Fruit fly (Drosophila melanogaster): ENCODE measurements around the gene Ctl2.
A peak's percentile ranks its signal among the peaks of the same experiment; 100 is the strongest.

The Ctl2 gene

DNA sequence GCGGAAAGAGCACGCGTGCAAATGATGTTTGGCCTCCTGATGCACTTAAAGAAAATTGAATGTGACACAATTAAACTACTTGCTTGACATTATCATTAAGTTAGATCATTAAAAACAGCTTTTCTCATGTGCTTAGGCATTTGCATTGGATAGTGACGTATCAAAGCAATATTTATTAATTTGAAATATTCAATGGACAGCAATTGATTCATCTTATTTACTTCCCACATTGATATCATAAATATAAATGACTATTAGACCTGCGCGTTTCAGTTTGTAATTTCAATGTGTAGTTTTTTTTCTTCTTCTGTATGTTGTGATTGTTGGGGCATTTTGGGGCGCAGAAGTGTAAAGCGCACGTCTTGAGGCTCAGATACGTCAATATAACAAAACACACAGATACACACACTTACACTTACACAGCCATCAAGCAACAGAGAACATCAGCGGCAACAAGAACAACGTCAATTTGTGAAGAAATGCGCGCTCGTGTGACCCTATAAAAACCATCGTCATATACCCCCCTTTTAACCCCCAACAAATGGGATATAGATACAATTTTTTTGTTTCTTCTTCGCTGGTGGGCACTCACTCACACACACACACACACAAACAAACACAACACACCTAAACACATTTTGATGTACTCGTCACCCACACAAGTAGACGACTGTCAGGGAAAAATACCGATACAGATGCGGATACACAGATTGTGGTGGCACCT, 34.1 kb upstream of the Ctl2 start:
- TF ChIP-seq Dref (GFP tag; IDR thresholded peaks at IDR 0.05): no peak
- TF ChIP-seq CG4282 (GFP tag; optimal IDR thresholded peaks at IDR 0.05): no peak
- 0 out of 2 replicates have a peak, but pooled peaks have one; percentile 20 for TF ChIP-seq CG8765 (GFP tag; IDR thresholded peaks at IDR 0.05)
- TF ChIP-seq CG13894 (tag; optimal IDR thresholded peaks at IDR 0.05): no peak
- TF ChIP-seq CG6254 (GFP tag; optimal IDR thresholded peaks at IDR 0.05): peak; percentile 54
- TF ChIP-seq HmgZ (tag; optimal IDR thresholded peaks at IDR 0.05): peak; percentile 26
- peak; percentile 76 for TF ChIP-seq ewg (GFP tag; optimal IDR thresholded peaks at IDR 0.05)
- no peak for TF ChIP-seq insv (GFP tag; optimal IDR thresholded peaks at IDR 0.05)
- no peak for TF ChIP-seq tll (GFP tag; optimal IDR thresholded peaks at IDR 0.05)
- TF ChIP-seq sens-2 (GFP tag; IDR thresholded peaks at IDR 0.05): no peak
- peak; percentile 77 for TF ChIP-seq CG15269 (tag; optimal IDR thresholded peaks at IDR 0.05)
- no peak for TF ChIP-seq toy (GFP tag; IDR thresholded peaks at IDR 0.05)
- peak; percentile 48 for TF ChIP-seq Mes4 (GFP tag; optimal IDR thresholded peaks at IDR 0.05)
- TF ChIP-seq HLHmδ (GFP tag; optimal IDR thresholded peaks at IDR 0.05): no peak
- TF ChIP-seq CG9215 (GFP tag; IDR thresholded peaks at IDR 0.05): peak; percentile 55
- peak; percentile 86 for TF ChIP-seq gem (tag; optimal IDR thresholded peaks at IDR 0.05)
- peak; percentile 62 for TF ChIP-seq CG3065 (GFP tag; optimal IDR thresholded peaks at IDR 0.05)
- no peak for TF ChIP-seq CG16813 (GFP tag; IDR thresholded peaks at IDR 0.05; ENCODE audit: partially characterized antibody)
- TF ChIP-seq so (GFP tag; IDR thresholded peaks at IDR 0.05): peak; percentile 11; the same call in 2 of the 3 replicates
- peak; percentile 37 for TF ChIP-seq Fer2 (tag; optimal IDR thresholded peaks at IDR 0.05)
- peak; percentile 47 for TF ChIP-seq CG15514 (GFP tag; optimal IDR thresholded peaks at IDR 0.05)
- TF ChIP-seq Abd-B (GFP tag; optimal IDR thresholded peaks at IDR 0.05): peak; percentile 60
- TF ChIP-seq CG10431 (GFP tag; optimal IDR thresholded peaks at IDR 0.05): peak; percentile 2
- TF ChIP-seq CG6854 (GFP tag; optimal IDR thresholded peaks at IDR 0.05): peak; percentile 43
- no peak for TF ChIP-seq CG17912 (GFP tag; optimal IDR thresholded peaks at IDR 0.05)
- TF ChIP-seq sqz (GFP tag; optimal IDR thresholded peaks at IDR 0.05): peak; percentile 32
- TF ChIP-seq CG12744 (GFP tag; optimal IDR thresholded peaks at IDR 0.05): peak; percentile 20
- peak; percentile 81 for TF ChIP-seq ATbp (GFP tag; optimal IDR thresholded peaks at IDR 0.05)
- no peak for TF ChIP-seq CG3995 (GFP tag; optimal IDR thresholded peaks at IDR 0.05)
- no peak for TF ChIP-seq CG7745 (tag; optimal IDR thresholded peaks at IDR 0.05)
- TF ChIP-seq al (GFP tag; IDR thresholded peaks at IDR 0.05): 0 out of 2 replicates have a peak, but pooled peaks have one; percentile 28
- peak; percentile 45 for TF ChIP-seq CG8281 (tag; optimal IDR thresholded peaks at IDR 0.05)
- no peak for TF ChIP-seq hbn (GFP tag; IDR thresholded peaks at IDR 0.05; ENCODE audit: partially characterized antibody)
- TF ChIP-seq gsb-n (tag; optimal IDR thresholded peaks at IDR 0.05): peak; percentile 71
- peak; percentile 72 for TF ChIP-seq Hsf (GFP tag; optimal IDR thresholded peaks at IDR 0.05)
- TF ChIP-seq inv (GFP tag; IDR thresholded peaks at IDR 0.05; ENCODE audit: partially characterized antibody): no peak
- no peak for TF ChIP-seq CG2199 (GFP tag; IDR thresholded peaks at IDR 0.05)
- peak; percentile 77 for TF ChIP-seq trem (tag; optimal IDR thresholded peaks at IDR 0.05)
- no peak for TF ChIP-seq Taf1 (GFP tag; IDR thresholded peaks at IDR 0.05)
- no peak for TF ChIP-seq ato (GFP tag; IDR thresholded peaks at IDR 0.05; ENCODE audit: partially characterized antibody)
- TF ChIP-seq ttk (GFP tag; IDR thresholded peaks at IDR 0.05): 0 out of 2 replicates have a peak, but pooled peaks have one; percentile 20
- peak; percentile 78 for TF ChIP-seq lab (GFP tag; optimal IDR thresholded peaks at IDR 0.05)
- TF ChIP-seq exex (tag; optimal IDR thresholded peaks at IDR 0.05): peak; percentile 27
- peak; percentile 16 for TF ChIP-seq NC2α (GFP tag; optimal IDR thresholded peaks at IDR 0.05)
- TF ChIP-seq CG10209 (GFP tag; optimal IDR thresholded peaks at IDR 0.05): peak; percentile 68
- peak; percentile 54 for TF ChIP-seq caup (GFP tag; optimal IDR thresholded peaks at IDR 0.05; ENCODE audit: severe bottlenecking)
- no peak for TF ChIP-seq CG10543 (GFP tag; optimal IDR thresholded peaks at IDR 0.05)
- peak; percentile 73 for TF ChIP-seq CG6689 (GFP tag; IDR thresholded peaks at IDR 0.05)
